Worm (Caenorhabditis elegans): ENCODE results near the gene cox-15.

cox-15 gene

ce11 chrII:11202581-11203271, 32.0 kb downstream of the cox-15 start, which contains the start of gene srap-1:
TSS of gene srap-1 (plus strand) at chrII:11203221.
- TF ChIP-seq chd-7 (tag; optimal IDR thresholded peaks at IDR 0.05): no peak

DNA sequence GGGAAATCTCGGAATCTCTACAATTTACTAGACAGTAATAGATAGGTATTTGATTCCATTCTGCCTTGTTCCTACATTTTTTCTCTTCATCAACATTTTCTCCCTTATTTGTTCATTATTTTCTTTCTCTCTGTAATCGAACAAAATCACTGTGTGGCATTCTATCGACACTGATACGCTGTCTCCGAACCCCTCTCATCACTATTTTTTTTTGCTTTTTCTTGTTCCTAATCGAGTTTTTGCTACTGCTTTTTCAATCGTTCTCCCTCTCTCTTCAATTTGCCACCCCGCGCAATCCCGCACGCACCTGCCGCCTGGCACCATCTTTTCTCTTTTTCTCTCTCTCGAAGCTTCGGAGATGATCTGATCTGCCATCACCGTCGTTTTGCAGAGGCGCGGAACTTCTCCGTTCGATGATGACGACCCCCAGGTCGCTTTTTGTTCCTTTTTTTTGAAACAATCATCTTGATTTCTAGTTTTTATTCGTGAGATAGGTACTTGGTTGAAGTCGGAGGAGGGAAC, 34.5 kb downstream of the cox-15 start:
- TF ChIP-seq atf-7 (tag; optimal IDR thresholded peaks at IDR 0.05) (no peak), rcor-1 (GFP tag; IDR thresholded peaks at IDR 0.05) (no peak), egrh-3 (GFP tag; IDR thresholded peaks at IDR 0.05) (peak; percentile 10; the same call in 1 of the 2 replicates), zfh-2 (GFP tag; conservative IDR thresholded peaks at IDR 0.05) (peak; percentile 54)

DNA sequence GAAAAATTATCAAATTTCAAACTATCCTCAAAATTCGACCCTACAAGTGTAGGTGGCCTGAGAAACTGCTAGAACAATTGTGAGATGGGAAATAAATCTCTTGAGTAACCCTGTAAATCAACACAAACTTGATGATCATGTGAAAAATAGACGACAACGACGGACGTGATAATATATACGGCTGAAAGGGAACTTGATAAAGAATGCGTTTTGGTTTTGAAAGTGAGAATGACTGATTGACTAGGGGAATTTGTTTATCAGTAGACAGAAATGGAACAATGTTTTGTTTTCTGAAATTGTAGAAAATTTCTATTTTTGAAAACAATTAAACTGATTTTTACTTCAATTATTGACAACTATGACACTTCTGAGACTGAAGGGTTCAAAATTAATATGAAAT, 41.2 kb downstream of the cox-15 start:
- TF ChIP-seq mel-28 (tag; optimal IDR thresholded peaks at IDR 0.05; ENCODE audit: borderline replicate concordance): no peak
- TF ChIP-seq Y67H2A.10 (GFP tag; conservative IDR thresholded peaks at IDR 0.05): no peak
- TF ChIP-seq atf-7 (tag; optimal IDR thresholded peaks at IDR 0.05): no peak
- no peak for TF ChIP-seq aptf-2 (GFP tag; conservative IDR thresholded peaks at IDR 0.05)
- TF ChIP-seq hmg-20 (GFP tag; IDR thresholded peaks at IDR 0.05): no peak
- no peak for TF ChIP-seq F55B11.4 (tag; optimal IDR thresholded peaks at IDR 0.05; ENCODE audit: borderline replicate concordance, insufficient read depth)
- no peak for TF ChIP-seq nhr-27 (tag; optimal IDR thresholded peaks at IDR 0.05)
- no peak for TF ChIP-seq Y95B8A.8 (GFP tag; IDR thresholded peaks at IDR 0.05)
- no peak for TF ChIP-seq attf-6 (GFP tag; IDR thresholded peaks at IDR 0.05)
- TF ChIP-seq C17E4.6 (GFP tag; IDR thresholded peaks at IDR 0.05): no peak
- TF ChIP-seq rpc-1 (optimal IDR thresholded peaks at IDR 0.05): no peak
- TF ChIP-seq rpc-1 (tag; optimal IDR thresholded peaks at IDR 0.05): no peak
- no peak for TF ChIP-seq sea-2 (GFP tag; IDR thresholded peaks at IDR 0.05)
- TF ChIP-seq tbp1 (GFP tag; optimal IDR thresholded peaks at IDR 0.05): no peak
- no peak for TF ChIP-seq sptf-2 (GFP tag; optimal IDR thresholded peaks at IDR 0.05)
- no peak for TF ChIP-seq unc-130 (GFP tag; optimal IDR thresholded peaks at IDR 0.05)
- TF ChIP-seq lir-1 (GFP tag; conservative IDR thresholded peaks at IDR 0.05): no peak
- TF ChIP-seq ztf-22 (GFP tag; optimal IDR thresholded peaks at IDR 0.05): no peak

ce11 chrII:11192488-11192887, 42.3 kb downstream of the cox-15 start:
- TF ChIP-seq Y67H2A.10 (GFP tag; conservative IDR thresholded peaks at IDR 0.05) (no peak), F33H1.4 (GFP tag; IDR thresholded peaks at IDR 0.05) (no peak), nfya-2 (GFP tag; IDR thresholded peaks at IDR 0.05) (no peak), ztf-6 (GFP tag; IDR thresholded peaks at IDR 0.05) (no peak), bed-1 (GFP tag; IDR thresholded peaks at IDR 0.05) (no peak), sptf-2 (GFP tag; optimal IDR thresholded peaks at IDR 0.05) (no peak), Y95B8A.8 (GFP tag; IDR thresholded peaks at IDR 0.05) (no peak), fkh-3 (tag; optimal IDR thresholded peaks at IDR 0.05) (no peak), ceh-79 (tag; optimal IDR thresholded peaks at IDR 0.05) (no peak)

ce11 chrII:11188026-11188425, 46.7 kb downstream of the cox-15 start, which contains the start of gene F37H8.5:
TSS of gene F37H8.5 (plus strand) at chrII:11188206.
- TF ChIP-seq akir-1 (GFP tag; optimal IDR thresholded peaks at IDR 0.05) (no peak), C17E4.6 (GFP tag; IDR thresholded peaks at IDR 0.05) (no peak), lin-35 (GFP tag; optimal IDR thresholded peaks at IDR 0.05) (no peak), Y53G8AR.9 (GFP tag; conservative IDR thresholded peaks at IDR 0.05) (no peak), ztf-6 (GFP tag; IDR thresholded peaks at IDR 0.05) (no peak), rcor-1 (GFP tag; IDR thresholded peaks at IDR 0.05) (no peak), F22D6.2 (tag; optimal IDR thresholded peaks at IDR 0.05) (no peak)
